Worm (Caenorhabditis elegans) whole organism, L2 larva: ENCODE data around the gene F10G7.10.
A peak's percentile ranks its signal among the peaks of the same experiment; 100 is the strongest.

ENCODE experiments used
- C34F6.9 ChIP-seq: fragments of 150-350 bp; optimal IDR thresholded peaks from 2 replicates; lab custom pipeline; 2014; ENCODE audit warnings: missing biosample characterization, missing genetic modification characterization
- F13H6.1 ChIP-seq: sonication (generic microtip); optimal IDR thresholded peaks from 2 replicates; lab custom pipeline; 2016; ENCODE audit warnings: missing genetic modification characterization, missing compliant biosample characterization
- R02D3.7 ChIP-seq: fragments of 150-350 bp; optimal IDR thresholded peaks from 2 replicates; lab custom pipeline; 2014; ENCODE audit warnings: missing biosample characterization, missing genetic modification characterization
- Y55F3AM.14 ChIP-seq: fragments of 200-800 bp; sonication (Bioruptor generic); optimal IDR thresholded peaks from 2 replicates; lab custom pipeline; 2018; ENCODE audit warnings: mild to moderate bottlenecking, missing genetic modification characterization, missing compliant biosample characterization
- ZK546.5 ChIP-seq: sonication (generic microtip); optimal IDR thresholded peaks from 2 replicates; lab custom pipeline; 2017; ENCODE audit warnings: missing biosample characterization, missing genetic modification characterization
- alr-1 ChIP-seq: fragments of 150-350 bp; optimal IDR thresholded peaks from 2 replicates; lab custom pipeline; 2014; ENCODE audit warnings: missing biosample characterization, missing genetic modification characterization
- aly-2 ChIP-seq: fragments of 150-350 bp; optimal IDR thresholded peaks from 2 replicates; lab custom pipeline; 2014; ENCODE audit warnings: missing biosample characterization, missing genetic modification characterization
- ama-1 ChIP-seq: fragments of 150-350 bp; optimal IDR thresholded peaks from 2 replicates; lab custom pipeline; 2018; ENCODE audit warnings: inconsistent platforms
- blmp-1 ChIP-seq: sonication (generic microtip); optimal IDR thresholded peaks from 2 replicates; lab custom pipeline; 2017; ENCODE audit warnings: missing genetic modification characterization, mild to moderate bottlenecking, missing compliant biosample characterization, antibody characterized with exemption, moderate library complexity; ENCODE audit not compliant: insufficient read depth
- ceh-16 ChIP-seq: fragments of 150-350 bp; optimal IDR thresholded peaks from 2 replicates; lab custom pipeline; 2014; ENCODE audit warnings: missing biosample characterization, missing genetic modification characterization
- crh-2 ChIP-seq: sonication (generic microtip); optimal IDR thresholded peaks from 2 replicates; lab custom pipeline; 2017; ENCODE audit warnings: missing biosample characterization, missing genetic modification characterization
- dmd-4 ChIP-seq: sonication (generic microtip); optimal IDR thresholded peaks from 2 replicates; lab custom pipeline; 2017; ENCODE audit warnings: missing biosample characterization, missing genetic modification characterization
- egl-27 ChIP-seq: sonication (generic microtip); optimal IDR thresholded peaks from 3 replicates; lab custom pipeline; 2017; ENCODE audit warnings: missing biosample characterization, missing genetic modification reagents, missing genetic modification characterization
- elt-1 ChIP-seq: fragments of 150-350 bp; optimal IDR thresholded peaks from 2 replicates; lab custom pipeline; 2014; ENCODE audit warnings: missing biosample characterization, missing genetic modification characterization
- elt-3 ChIP-seq: sonication (generic microtip); optimal IDR thresholded peaks from 2 replicates; lab custom pipeline; 2017; ENCODE audit warnings: missing biosample characterization, missing genetic modification characterization
- fos-1 ChIP-seq: fragments of 150-350 bp; optimal IDR thresholded peaks from 2 replicates; lab custom pipeline; 2014; ENCODE audit warnings: missing biosample characterization, missing genetic modification characterization
- gmeb-1 ChIP-seq: fragments of 150-350 bp; optimal IDR thresholded peaks from 2 replicates; lab custom pipeline; 2014; ENCODE audit warnings: missing biosample characterization, missing genetic modification characterization
- lin-11 ChIP-seq: fragments of 150-350 bp; sonication (generic microtip); optimal IDR thresholded peaks from 2 replicates; lab custom pipeline; 2014; ENCODE audit warnings: missing biosample characterization, missing genetic modification characterization, inconsistent platforms, mixed read lengths
- lin-13 ChIP-seq: fragments of 150-350 bp; optimal IDR thresholded peaks from 2 replicates; lab custom pipeline; 2014; ENCODE audit warnings: missing biosample characterization, missing genetic modification reagents, missing genetic modification characterization
- lin-39 ChIP-seq: fragments of 150-350 bp; optimal IDR thresholded peaks from 2 replicates; lab custom pipeline; 2014; ENCODE audit warnings: missing biosample characterization, missing genetic modification reagents, missing genetic modification characterization
- lsy-2 ChIP-seq, 2 experiments: fragments of 150-350 bp in 1 of 2; sonication (generic microtip) in 1 of 2; optimal IDR thresholded peaks; 2 replicates each; lab custom pipeline; 2014 to 2017; ENCODE audit warnings: missing biosample characterization in 2 of 2, missing genetic modification characterization in 2 of 2
- mab-5 ChIP-seq: fragments of 150-350 bp; optimal IDR thresholded peaks from 2 replicates; lab custom pipeline; 2014; ENCODE audit warnings: missing biosample characterization, missing genetic modification characterization
- mbf-1 ChIP-seq: sonication (generic microtip); optimal IDR thresholded peaks from 2 replicates; lab custom pipeline; 2017; ENCODE audit warnings: missing biosample characterization, missing genetic modification characterization
- mdl-1 ChIP-seq, 2 experiments: fragments of 150-350 bp in 1 of 2; sonication (generic microtip) in 1 of 2; optimal IDR thresholded peaks; 2 replicates each; lab custom pipeline; 2017; ENCODE audit warnings: missing biosample characterization in 2 of 2, missing genetic modification characterization in 2 of 2
- nhr-10 ChIP-seq: sonication (generic microtip); optimal IDR thresholded peaks from 2 replicates; lab custom pipeline; 2017; ENCODE audit warnings: missing biosample characterization, missing genetic modification characterization
- nhr-11 ChIP-seq: fragments of 150-350 bp; optimal IDR thresholded peaks from 2 replicates; lab custom pipeline; 2014; ENCODE audit warnings: missing biosample characterization, missing genetic modification characterization
- nhr-12 ChIP-seq: fragments of 150-350 bp; optimal IDR thresholded peaks from 2 replicates; lab custom pipeline; 2014; ENCODE audit warnings: missing biosample characterization, missing genetic modification characterization
- nhr-129 ChIP-seq: fragments of 150-350 bp; optimal IDR thresholded peaks from 2 replicates; lab custom pipeline; 2014; ENCODE audit warnings: missing biosample characterization, missing genetic modification characterization
- nhr-21 ChIP-seq: fragments of 150-350 bp; optimal IDR thresholded peaks from 2 replicates; lab custom pipeline; 2014; ENCODE audit warnings: missing biosample characterization, missing genetic modification characterization
- nhr-23 ChIP-seq: fragments of 150-350 bp; optimal IDR thresholded peaks from 2 replicates; lab custom pipeline; 2014; ENCODE audit warnings: missing biosample characterization, missing genetic modification reagents, missing genetic modification characterization
- nhr-237 ChIP-seq: fragments of 150-350 bp; optimal IDR thresholded peaks from 2 replicates; lab custom pipeline; 2014; ENCODE audit warnings: missing biosample characterization, missing genetic modification characterization
- nhr-25 ChIP-seq: fragments of 150-350 bp; sonication (generic microtip); optimal IDR thresholded peaks from 3 replicates; lab custom pipeline; 2014; ENCODE audit warnings: missing biosample characterization, missing genetic modification characterization
- nhr-6 ChIP-seq: fragments of 150-350 bp; optimal IDR thresholded peaks from 2 replicates; lab custom pipeline; 2014; ENCODE audit warnings: missing biosample characterization, missing genetic modification characterization
- nhr-77 ChIP-seq: fragments of 150-350 bp; optimal IDR thresholded peaks from 2 replicates; lab custom pipeline; 2014; ENCODE audit warnings: missing biosample characterization, missing genetic modification characterization
- peb-1 ChIP-seq: fragments of 150-350 bp; optimal IDR thresholded peaks from 2 replicates; lab custom pipeline; 2014; ENCODE audit warnings: missing biosample characterization, missing genetic modification characterization
- sem-4 ChIP-seq: fragments of 150-350 bp; optimal IDR thresholded peaks from 2 replicates; lab custom pipeline; 2014; ENCODE audit warnings: missing biosample characterization, missing genetic modification reagents, missing genetic modification characterization
- skn-1 ChIP-seq: sonication (generic microtip); optimal IDR thresholded peaks from 2 replicates; lab custom pipeline; 2017; ENCODE audit warnings: missing biosample characterization, missing genetic modification characterization
- sma-3 ChIP-seq: sonication (generic microtip); optimal IDR thresholded peaks from 2 replicates; lab custom pipeline; 2016; ENCODE audit warnings: missing genetic modification reagents, missing genetic modification characterization, missing compliant biosample characterization
- sma-9 ChIP-seq, 2 experiments: fragments of 150-350 bp in 1 of 2; sonication (generic microtip) in 1 of 2; optimal IDR thresholded peaks; 2 replicates each; lab custom pipeline; 2014 to 2016; ENCODE audit warnings: missing genetic modification characterization in 2 of 2, mild to moderate bottlenecking in 1 of 2, missing biosample characterization in 1 of 2, missing compliant biosample characterization in 1 of 2, missing genetic modification reagents in 1 of 2, moderate library complexity in 1 of 2
- snpc-4 ChIP-seq: fragments of 150-350 bp; optimal IDR thresholded peaks from 2 replicates; lab custom pipeline; 2014; ENCODE audit warnings: missing biosample characterization, missing genetic modification characterization
- unc-39 ChIP-seq: fragments of 150-350 bp; optimal IDR thresholded peaks from 2 replicates; lab custom pipeline; 2014; ENCODE audit warnings: missing biosample characterization, missing genetic modification characterization
- unc-55 ChIP-seq: fragments of 150-350 bp; sonication (generic microtip); optimal IDR thresholded peaks from 3 replicates; lab custom pipeline; 2014; ENCODE audit warnings: missing biosample characterization, missing genetic modification reagents, missing genetic modification characterization
- unc-62 ChIP-seq: fragments of 150-350 bp; optimal IDR thresholded peaks from 2 replicates; lab custom pipeline; 2014; ENCODE audit warnings: missing biosample characterization, missing genetic modification reagents, missing genetic modification characterization
- zag-1 ChIP-seq: fragments of 150-350 bp; optimal IDR thresholded peaks from 2 replicates; lab custom pipeline; 2014; ENCODE audit warnings: missing biosample characterization, missing genetic modification characterization
- ztf-1 ChIP-seq: fragments of 200-800 bp; sonication (Bioruptor generic); conservative IDR thresholded peaks from 2 replicates; pipeline ENCODE4 v1.3.6; 2022; ENCODE audit warnings: missing genetic modification characterization, missing compliant biosample characterization
- ztf-11 ChIP-seq: sonication (generic microtip); optimal IDR thresholded peaks from 2 replicates; lab custom pipeline; 2017; ENCODE audit warnings: missing biosample characterization, missing genetic modification characterization
- ztf-4 ChIP-seq: fragments of 150-350 bp; optimal IDR thresholded peaks from 2 replicates; lab custom pipeline; 2014; ENCODE audit warnings: missing biosample characterization, missing genetic modification characterization

The F10G7.10 gene

ce11 chrII:4747063-4747462, 21.0 kb upstream of the F10G7.10 start:
- TF ChIP-seq elt-3 (tag; lab: Kevin White, UChicago): no peak
- no peak for TF ChIP-seq elt-1
- TF ChIP-seq blmp-1: no peak
- TF ChIP-seq sma-3 (GFP tag; lab: Kevin White, UChicago): peak; percentile 12
- TF ChIP-seq ztf-4 (tag; lab: Kevin White, UChicago): no peak
- TF ChIP-seq dmd-4 (tag; lab: Kevin White, UChicago): no peak
- TF ChIP-seq egl-27 (tag; lab: Kevin White, UChicago): no peak
- no peak for TF ChIP-seq R02D3.7 (tag; lab: Kevin White, UChicago)
- no peak for TF ChIP-seq nhr-23 (tag; lab: Kevin White, UChicago)
- no peak for TF ChIP-seq mdl-1 (tag; optimal IDR thresholded peaks at IDR 0.05; lab: Kevin White, UChicago)
- no peak for TF ChIP-seq nhr-10
- peak; percentile 18 for TF ChIP-seq nhr-25
- TF ChIP-seq lin-11 (tag; lab: Kevin White, UChicago): no peak
- TF ChIP-seq unc-62: no peak
- TF ChIP-seq nhr-11 (tag; lab: Kevin White, UChicago): no peak
- TF ChIP-seq nhr-77 (tag; lab: Kevin White, UChicago): no peak
- no peak for TF ChIP-seq F13H6.1 (tag; lab: Kevin White, UChicago)
- no peak for TF ChIP-seq snpc-4 (tag; lab: Kevin White, UChicago)
- no peak for TF ChIP-seq skn-1
- TF ChIP-seq ZK546.5 (tag; lab: Kevin White, UChicago): no peak
- no peak for TF ChIP-seq aly-2
- TF ChIP-seq nhr-12: no peak
- peak; percentile 40 for TF ChIP-seq sma-9 (GFP tag; optimal IDR thresholded peaks at IDR 0.05; lab: Kevin White, UChicago)
- no peak for TF ChIP-seq sma-9 (tag; optimal IDR thresholded peaks at IDR 0.05; lab: Kevin White, UChicago)
- TF ChIP-seq lin-39: no peak
- no peak for TF ChIP-seq ama-1
- no peak for TF ChIP-seq unc-39 (tag; lab: Kevin White, UChicago)
- TF ChIP-seq unc-55: no peak
- TF ChIP-seq peb-1 (tag; lab: Kevin White, UChicago): no peak
- no peak for TF ChIP-seq zag-1 (tag; lab: Kevin White, UChicago)
- peak in 1 of 2 experiments; percentile 4 for TF ChIP-seq lsy-2 (tag; optimal IDR thresholded peaks at IDR 0.05; lab: Kevin White, UChicago)
- peak; percentile 33 for TF ChIP-seq nhr-21 (tag; lab: Kevin White, UChicago)
- TF ChIP-seq alr-1 (tag; lab: Kevin White, UChicago): no peak
- no peak for TF ChIP-seq nhr-237 (tag; lab: Kevin White, UChicago)
- no peak for TF ChIP-seq gmeb-1 (tag; lab: Kevin White, UChicago)
- TF ChIP-seq lin-13 (GFP tag; lab: Kevin White, UChicago): no peak

ce11 chrII:4745281-4745680, 19.2 kb upstream of the F10G7.10 start:
- TF ChIP-seq ZK546.5 (tag; lab: Kevin White, UChicago): no peak
- no peak for TF ChIP-seq nhr-23 (tag; lab: Kevin White, UChicago)
- TF ChIP-seq R02D3.7 (tag; lab: Kevin White, UChicago): no peak
- TF ChIP-seq zag-1 (tag; lab: Kevin White, UChicago): no peak
- TF ChIP-seq ztf-11 (tag; lab: Kevin White, UChicago): no peak
- peak; percentile 33 for TF ChIP-seq gmeb-1 (tag; lab: Kevin White, UChicago)
- TF ChIP-seq sem-4: no peak
- TF ChIP-seq snpc-4 (tag; lab: Kevin White, UChicago): no peak
- TF ChIP-seq lsy-2 (tag; optimal IDR thresholded peaks at IDR 0.05; lab: Kevin White, UChicago): peak in 1 of 2 experiments; percentile 37
- no peak for TF ChIP-seq nhr-237 (tag; lab: Kevin White, UChicago)
- no peak for TF ChIP-seq elt-3 (tag; lab: Kevin White, UChicago)
- TF ChIP-seq unc-39 (tag; lab: Kevin White, UChicago): no peak
- no peak for TF ChIP-seq nhr-77 (tag; lab: Kevin White, UChicago)
- TF ChIP-seq crh-2: peak; percentile 44
- TF ChIP-seq nhr-6 (tag; lab: Kevin White, UChicago): no peak
- TF ChIP-seq nhr-12: no peak
- TF ChIP-seq Y55F3AM.14: no peak
- TF ChIP-seq nhr-10: no peak
- TF ChIP-seq peb-1 (tag; lab: Kevin White, UChicago): no peak
- TF ChIP-seq dmd-4 (tag; lab: Kevin White, UChicago): no peak
- TF ChIP-seq alr-1 (tag; lab: Kevin White, UChicago): no peak
- no peak for TF ChIP-seq ama-1
- TF ChIP-seq sma-3 (GFP tag; lab: Kevin White, UChicago): peak; percentile 85
- no peak for TF ChIP-seq lin-13 (GFP tag; lab: Kevin White, UChicago)
- TF ChIP-seq ztf-1 (GFP tag; lab: Robert Waterston, UW): no peak
- TF ChIP-seq C34F6.9 (tag; lab: Kevin White, UChicago): no peak
- peak; percentile 80 for TF ChIP-seq nhr-25
- TF ChIP-seq unc-62: no peak
- TF ChIP-seq egl-27 (tag; lab: Kevin White, UChicago): peak; percentile 78
- no peak for TF ChIP-seq mab-5 (tag; lab: Kevin White, UChicago)
- peak; percentile 43 for TF ChIP-seq nhr-11 (tag; lab: Kevin White, UChicago)
- no peak for TF ChIP-seq mbf-1 (tag; lab: Kevin White, UChicago)
- TF ChIP-seq nhr-129 (tag; lab: Kevin White, UChicago): peak; percentile 13
- no peak for TF ChIP-seq lin-11 (tag; lab: Kevin White, UChicago)
- TF ChIP-seq ceh-16 (tag; lab: Kevin White, UChicago): no peak
- no peak for TF ChIP-seq lin-39
- TF ChIP-seq mdl-1 (tag; optimal IDR thresholded peaks at IDR 0.05; lab: Kevin White, UChicago): peak in 1 of 2 experiments; percentile 2
- peak; percentile 96 for TF ChIP-seq sma-9 (GFP tag; optimal IDR thresholded peaks at IDR 0.05; lab: Kevin White, UChicago)
- peak; percentile 3 for TF ChIP-seq sma-9 (tag; optimal IDR thresholded peaks at IDR 0.05; lab: Kevin White, UChicago)
- no peak for TF ChIP-seq skn-1
- TF ChIP-seq elt-1: no peak
- TF ChIP-seq ztf-4 (tag; lab: Kevin White, UChicago): peak; percentile 50
- peak; percentile 90 for TF ChIP-seq nhr-21 (tag; lab: Kevin White, UChicago)
- no peak for TF ChIP-seq unc-55
- TF ChIP-seq F13H6.1 (tag; lab: Kevin White, UChicago): no peak
- peak; percentile 39 for TF ChIP-seq fos-1 (tag; lab: Kevin White, UChicago)
